Fruit fly (Drosophila melanogaster): ENCODE measurements around the gene CG14411.

CG14411 gene

DNA sequence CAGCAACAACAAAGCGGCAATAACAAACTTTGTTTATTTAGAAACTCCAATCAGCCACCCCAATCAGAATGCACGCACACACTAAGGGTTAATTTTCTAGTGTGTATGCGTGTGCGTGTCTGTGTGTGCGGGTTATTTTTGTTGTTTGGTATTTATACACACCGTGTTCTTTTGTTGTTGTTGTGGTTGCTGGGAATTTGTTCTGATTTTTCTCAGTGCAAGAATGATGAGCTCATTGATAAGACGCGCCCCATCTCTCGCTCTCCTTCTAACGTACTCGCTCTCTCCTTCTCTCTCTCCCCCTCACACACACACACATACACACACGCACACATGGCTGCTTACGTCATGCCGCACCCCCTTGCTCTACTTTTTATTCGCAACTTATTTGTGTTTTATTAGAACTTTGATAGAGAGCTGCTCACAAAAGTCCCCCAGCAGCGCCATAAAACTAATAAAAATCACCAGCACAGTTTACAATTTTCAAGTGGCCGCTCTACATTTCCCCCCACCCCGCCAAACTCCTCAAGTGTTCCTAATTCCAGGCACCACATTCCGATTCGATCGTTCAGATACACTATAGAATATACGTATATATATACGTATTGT lies 7.4 kb downstream of the CG14411 start (continued):
- no peak for TF ChIP-seq CG2129 (GFP tag; IDR thresholded peaks at IDR 0.05; ENCODE audit: partially characterized antibody)
- 0 out of 3 replicates have a peak, but pooled peaks have one; percentile 16 for TF ChIP-seq vnd (GFP tag; IDR thresholded peaks at IDR 0.05; ENCODE audit: partially characterized antibody)
- TF ChIP-seq CG8359 (GFP tag; optimal IDR thresholded peaks at IDR 0.05; ENCODE audit: borderline replicate concordance): peak; percentile 34
- TF ChIP-seq CG18619 (GFP tag; optimal IDR thresholded peaks at IDR 0.05): no peak
- TF ChIP-seq CG6272 (GFP tag; IDR thresholded peaks at IDR 0.05): no peak
- TF ChIP-seq sim (GFP tag; IDR thresholded peaks at IDR 0.05): no peak
- peak; percentile 50 for TF ChIP-seq grau (tag; optimal IDR thresholded peaks at IDR 0.05)
- no peak for TF ChIP-seq Neu2 (GFP tag; optimal IDR thresholded peaks at IDR 0.05; ENCODE audit: borderline replicate concordance)
- no peak for TF ChIP-seq CG6854 (GFP tag; optimal IDR thresholded peaks at IDR 0.05)
- no peak for TF ChIP-seq CG12104 (GFP tag; optimal IDR thresholded peaks at IDR 0.05)
- no peak for TF ChIP-seq CG16813 (GFP tag; IDR thresholded peaks at IDR 0.05; ENCODE audit: partially characterized antibody)
- TF ChIP-seq CG7839 (tag; optimal IDR thresholded peaks at IDR 0.05): peak; percentile 38
- peak; percentile 52; the same call in 1 of the 3 replicates for TF ChIP-seq CG11695 (GFP tag; IDR thresholded peaks at IDR 0.05)
- TF ChIP-seq amos (GFP tag; IDR thresholded peaks at IDR 0.05; ENCODE audit: partially characterized antibody): no peak; the same call in 1 of the 2 replicates
- no peak for TF ChIP-seq CG7963 (GFP tag; IDR thresholded peaks at IDR 0.05; ENCODE audit: partially characterized antibody)
- TF ChIP-seq repo (GFP tag; optimal IDR thresholded peaks at IDR 0.05): no peak
- TF ChIP-seq B-H2 (GFP tag; optimal IDR thresholded peaks at IDR 0.05): no peak
- TF ChIP-seq Atf3 (GFP tag; optimal IDR thresholded peaks at IDR 0.05): peak; percentile 88
- peak; percentile 65 for TF ChIP-seq Meics (GFP tag; optimal IDR thresholded peaks at IDR 0.05)
- TF ChIP-seq ara (GFP tag; IDR thresholded peaks at IDR 0.05): peak; percentile 26; the same call in 1 of the 2 replicates

DNA sequence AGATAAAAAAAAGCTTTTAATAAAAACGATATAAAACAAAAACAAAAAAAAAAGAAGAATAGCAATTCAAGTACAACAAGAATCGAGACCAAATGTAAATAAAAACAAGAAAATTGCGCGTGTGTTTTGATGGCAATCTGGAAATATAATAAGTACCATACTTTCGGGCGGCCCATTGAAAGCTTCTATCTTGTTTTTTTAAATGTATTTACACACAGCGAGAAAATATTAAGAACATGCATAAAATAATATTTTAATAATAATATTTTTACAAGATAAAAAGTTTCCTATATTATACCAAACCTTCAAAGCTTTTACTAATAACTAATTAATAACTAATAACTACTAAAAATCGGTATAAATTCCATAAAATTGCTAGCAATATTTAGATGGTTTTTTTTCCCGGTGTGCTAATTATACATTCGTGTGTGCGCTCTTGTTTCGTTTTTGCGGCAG lies 8.0 kb downstream of the CG14411 start:
- TF ChIP-seq Atf6 (GFP tag; IDR thresholded peaks at IDR 0.05) (0 out of 2 replicates have a peak, but pooled peaks have one; percentile 29), bigmax (GFP tag; optimal IDR thresholded peaks at IDR 0.05) (no peak), CG15514 (GFP tag; optimal IDR thresholded peaks at IDR 0.05) (no peak), CG12769 (tag; optimal IDR thresholded peaks at IDR 0.05) (no peak), mam (GFP tag; optimal IDR thresholded peaks at IDR 0.05) (no peak), Ravus (GFP tag; IDR thresholded peaks at IDR 0.05) (no peak), CG9727 (GFP tag; optimal IDR thresholded peaks at IDR 0.05) (peak; percentile 28), Atf3 (GFP tag; optimal IDR thresholded peaks at IDR 0.05) (no peak), CG6175 (GFP tag; IDR thresholded peaks at IDR 0.05) (no peak), btn (GFP tag; optimal IDR thresholded peaks at IDR 0.05) (no peak), Lhr (GFP tag; optimal IDR thresholded peaks at IDR 0.05) (no peak), CG12155 (GFP tag; optimal IDR thresholded peaks at IDR 0.05) (no peak), CG17186 (GFP tag; optimal IDR thresholded peaks at IDR 0.05) (no peak), croc (GFP tag; conservative IDR thresholded peaks at IDR 0.05) (no peak), CG12391 (tag; optimal IDR thresholded peaks at IDR 0.05) (peak; percentile 63), Doc3 (GFP tag; IDR thresholded peaks at IDR 0.05; ENCODE audit: partially characterized antibody) (no peak), sob (GFP tag; IDR thresholded peaks at IDR 0.05) (0 out of 2 replicates have a peak, but pooled peaks have one; percentile 12), MBD-R2 (GFP tag; IDR thresholded peaks at IDR 0.05) (peak; percentile 21; the same call in 1 of the 2 replicates), sna (GFP tag; IDR thresholded peaks at IDR 0.05; ENCODE audit: partially characterized antibody) (no peak), seq (GFP tag; IDR thresholded peaks at IDR 0.05) (no peak), odd (GFP tag; optimal IDR thresholded peaks at IDR 0.05) (peak; percentile 9), CG34376 (GFP tag; optimal IDR thresholded peaks at IDR 0.05) (no peak), fu2 (GFP tag; optimal IDR thresholded peaks at IDR 0.05) (no peak), CG7372 (GFP tag; IDR thresholded peaks at IDR 0.05) (no peak), Lpt (GFP tag; optimal IDR thresholded peaks at IDR 0.05) (no peak), usp (GFP tag; optimal IDR thresholded peaks at IDR 0.05) (no peak), CG10979 (tag; optimal IDR thresholded peaks at IDR 0.05) (peak; percentile 56), tin (GFP tag; optimal IDR thresholded peaks at IDR 0.05) (no peak), CG4730 (GFP tag; IDR thresholded peaks at IDR 0.05) (no peak), CG8478 (optimal IDR thresholded peaks at IDR 0.05) (no peak), HLH54F (GFP tag; optimal IDR thresholded peaks at IDR 0.05) (no peak)
